Worm (Caenorhabditis elegans): ENCODE results near the gene C56G2.5.

The C56G2.5 gene

DNA sequence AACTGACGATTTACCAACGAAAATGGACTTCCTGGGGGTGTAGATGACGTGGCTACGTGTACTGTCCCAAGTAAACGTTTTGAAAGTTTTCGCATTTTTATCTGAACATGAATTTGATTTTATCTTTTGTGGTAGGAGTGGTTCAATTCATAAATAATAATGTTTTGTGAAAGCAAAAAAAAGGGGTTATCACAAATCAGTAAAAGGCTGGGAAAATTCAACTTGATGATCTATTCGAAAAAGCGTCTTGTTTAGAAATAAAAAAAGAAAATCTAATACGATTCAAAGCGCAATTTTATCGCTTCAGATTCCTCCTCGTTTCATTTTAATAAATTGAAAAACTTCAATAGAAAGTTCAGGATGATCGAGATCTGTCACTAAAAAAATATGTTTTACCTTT lies at the start of gene C56G2.5:
TSS of gene C56G2.5 (minus strand) at position 101 of the 400 bp plus-strand sequence.
- TF ChIP-seq B0310.2 (tag; optimal IDR thresholded peaks at IDR 0.05) (no peak), ceh-36 (tag; optimal IDR thresholded peaks at IDR 0.05) (no peak), hmg-4 (GFP tag; optimal IDR thresholded peaks at IDR 0.05) (no peak)

DNA sequence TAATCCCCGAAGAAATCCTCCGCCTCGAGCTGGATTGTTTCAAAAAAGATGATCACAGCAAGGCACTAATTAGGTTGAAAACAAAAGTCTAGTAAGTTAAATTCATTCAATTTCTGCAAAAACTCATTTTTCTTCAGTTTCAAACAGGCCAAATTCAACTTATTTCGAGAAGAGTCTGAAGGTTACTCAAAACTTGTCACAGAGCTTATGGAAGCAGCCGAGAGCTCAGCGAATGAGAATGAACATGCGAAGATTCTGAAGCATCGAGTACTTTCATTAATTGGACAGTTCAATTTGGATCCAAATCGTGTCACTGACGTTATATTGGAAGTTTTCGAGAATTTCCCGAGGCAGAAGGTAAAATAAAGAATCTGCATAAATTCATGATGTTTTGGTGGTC lies 44.5 kb upstream of the C56G2.5 start:
- TF ChIP-seq flt-1 (GFP tag; IDR thresholded peaks at IDR 0.05) (no peak), ets-7 (tag; optimal IDR thresholded peaks at IDR 0.05) (no peak), tbx-11 (GFP tag; IDR thresholded peaks at IDR 0.05) (no peak), hnd-1 (tag; optimal IDR thresholded peaks at IDR 0.05) (no peak), tbx-37 (GFP tag; conservative IDR thresholded peaks at IDR 0.05) (no peak), scrt-1 (GFP tag; IDR thresholded peaks at IDR 0.05) (no peak), sea-1 (GFP tag; conservative IDR thresholded peaks at IDR 0.05) (no peak), hmbx-1 (tag; optimal IDR thresholded peaks at IDR 0.05) (no peak)

DNA sequence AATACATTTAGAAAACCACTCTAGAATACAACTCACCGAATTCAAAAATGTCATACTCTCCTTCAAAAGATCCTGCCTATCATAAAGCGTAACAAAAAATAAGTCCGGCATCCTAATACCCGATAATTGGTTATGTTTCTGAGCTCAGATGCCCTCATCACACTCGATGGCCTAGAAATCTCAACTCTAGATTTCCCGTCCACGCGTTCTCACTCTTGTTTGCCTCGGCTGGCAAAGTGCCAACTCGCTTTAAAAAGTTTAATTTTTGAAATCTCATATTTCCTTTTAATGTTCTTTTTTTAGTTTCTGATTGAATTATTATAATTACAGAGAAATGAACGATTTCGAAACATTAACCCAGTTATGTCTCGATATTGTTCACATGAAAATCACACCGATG lies 43.7 kb upstream of the C56G2.5 start, which contains the start of the genes C56G2.15 and thoc-2:
TSS of gene C56G2.15 (minus strand) at position 188 of the 400 bp plus-strand sequence.
TSS of gene thoc-2 (plus strand) at position 331 of the 400 bp plus-strand sequence.
- TF ChIP-seq ceh-36 (tag; optimal IDR thresholded peaks at IDR 0.05), result no peak
- no peak for TF ChIP-seq tbx-11 (GFP tag; IDR thresholded peaks at IDR 0.05)
- TF ChIP-seq hnd-1 (tag; optimal IDR thresholded peaks at IDR 0.05), result no peak
- no peak for TF ChIP-seq flt-1 (GFP tag; IDR thresholded peaks at IDR 0.05)
- no peak for TF ChIP-seq F13C5.2 (tag; optimal IDR thresholded peaks at IDR 0.05)
- TF ChIP-seq sea-1 (GFP tag; conservative IDR thresholded peaks at IDR 0.05), result no peak
- no peak for TF ChIP-seq aly-1 (tag; optimal IDR thresholded peaks at IDR 0.05)
- TF ChIP-seq ceh-13 (GFP tag; optimal IDR thresholded peaks at IDR 0.05), result no peak
- TF ChIP-seq tra-4 (tag; optimal IDR thresholded peaks at IDR 0.05), result no peak
- TF ChIP-seq hmbx-1 (tag; optimal IDR thresholded peaks at IDR 0.05), result no peak
- no peak for TF ChIP-seq ets-7 (tag; optimal IDR thresholded peaks at IDR 0.05)
- no peak for TF ChIP-seq B0310.2 (tag; optimal IDR thresholded peaks at IDR 0.05)
- no peak for TF ChIP-seq hmg-4 (GFP tag; optimal IDR thresholded peaks at IDR 0.05)
- no peak for TF ChIP-seq pes-1 (GFP tag; IDR thresholded peaks at IDR 0.05)
- TF ChIP-seq scrt-1 (GFP tag; IDR thresholded peaks at IDR 0.05), result no peak

ce11 chrIII:6364395-6364794 lies 40.4 kb upstream of the C56G2.5 start:
- no peak for TF ChIP-seq ceh-13 (GFP tag; optimal IDR thresholded peaks at IDR 0.05)

ce11 chrIII:6362323-6362922 lies 38.4 kb upstream of the C56G2.5 start:
- TF ChIP-seq hmg-4 (GFP tag; optimal IDR thresholded peaks at IDR 0.05), result no peak
- TF ChIP-seq ets-7 (tag; optimal IDR thresholded peaks at IDR 0.05), result no peak
- no peak for TF ChIP-seq F13C5.2 (tag; optimal IDR thresholded peaks at IDR 0.05)
- TF ChIP-seq ama-1 (optimal IDR thresholded peaks at IDR 0.05), result no peak
- TF ChIP-seq tbx-11 (GFP tag; IDR thresholded peaks at IDR 0.05), result no peak
- TF ChIP-seq ceh-36 (tag; optimal IDR thresholded peaks at IDR 0.05), result no peak
- TF ChIP-seq ceh-13 (GFP tag; optimal IDR thresholded peaks at IDR 0.05), result no peak
- no peak for TF ChIP-seq scrt-1 (GFP tag; IDR thresholded peaks at IDR 0.05)
- TF ChIP-seq hnd-1 (tag; optimal IDR thresholded peaks at IDR 0.05), result no peak
- no peak for TF ChIP-seq tra-4 (tag; optimal IDR thresholded peaks at IDR 0.05)
- TF ChIP-seq tbx-37 (GFP tag; conservative IDR thresholded peaks at IDR 0.05), result no peak
- no peak for TF ChIP-seq flt-1 (GFP tag; IDR thresholded peaks at IDR 0.05)
- TF ChIP-seq hmbx-1 (tag; optimal IDR thresholded peaks at IDR 0.05), result no peak
- TF ChIP-seq pes-1 (GFP tag; IDR thresholded peaks at IDR 0.05), result no peak
- no peak for TF ChIP-seq aly-1 (tag; optimal IDR thresholded peaks at IDR 0.05)

ce11 chrIII:6361560-6361959 lies 37.5 kb upstream of the C56G2.5 start:
- TF ChIP-seq scrt-1 (GFP tag; IDR thresholded peaks at IDR 0.05), result no peak
- TF ChIP-seq flt-1 (GFP tag; IDR thresholded peaks at IDR 0.05), result no peak
- no peak for TF ChIP-seq hmg-4 (GFP tag; optimal IDR thresholded peaks at IDR 0.05)
- TF ChIP-seq pes-1 (GFP tag; IDR thresholded peaks at IDR 0.05), result no peak
- TF ChIP-seq ets-7 (tag; optimal IDR thresholded peaks at IDR 0.05), result no peak
- no peak for TF ChIP-seq aly-1 (tag; optimal IDR thresholded peaks at IDR 0.05)
- no peak for TF ChIP-seq F13C5.2 (tag; optimal IDR thresholded peaks at IDR 0.05)
- no peak for TF ChIP-seq hmbx-1 (tag; optimal IDR thresholded peaks at IDR 0.05)
- no peak for TF ChIP-seq ceh-13 (GFP tag; optimal IDR thresholded peaks at IDR 0.05)
- TF ChIP-seq hnd-1 (tag; optimal IDR thresholded peaks at IDR 0.05), result no peak
- TF ChIP-seq B0310.2 (tag; optimal IDR thresholded peaks at IDR 0.05), result no peak
- no peak for TF ChIP-seq ama-1 (optimal IDR thresholded peaks at IDR 0.05)
- no peak for TF ChIP-seq ceh-36 (tag; optimal IDR thresholded peaks at IDR 0.05)
- no peak for TF ChIP-seq tbx-37 (GFP tag; conservative IDR thresholded peaks at IDR 0.05)
- no peak for TF ChIP-seq sea-1 (GFP tag; conservative IDR thresholded peaks at IDR 0.05)
- TF ChIP-seq tbx-11 (GFP tag; IDR thresholded peaks at IDR 0.05), result no peak
- TF ChIP-seq tra-4 (tag; optimal IDR thresholded peaks at IDR 0.05), result no peak

ce11 chrIII:6360825-6361224 lies 36.8 kb upstream of the C56G2.5 start:
- TF ChIP-seq tbx-37 (GFP tag; conservative IDR thresholded peaks at IDR 0.05) (no peak), ceh-13 (GFP tag; optimal IDR thresholded peaks at IDR 0.05) (no peak), F13C5.2 (tag; optimal IDR thresholded peaks at IDR 0.05) (no peak), tbx-11 (GFP tag; IDR thresholded peaks at IDR 0.05) (no peak), pes-1 (GFP tag; IDR thresholded peaks at IDR 0.05) (no peak), hnd-1 (tag; optimal IDR thresholded peaks at IDR 0.05) (no peak), hmg-4 (GFP tag; optimal IDR thresholded peaks at IDR 0.05) (no peak), scrt-1 (GFP tag; IDR thresholded peaks at IDR 0.05) (no peak), tra-4 (tag; optimal IDR thresholded peaks at IDR 0.05) (no peak), ama-1 (optimal IDR thresholded peaks at IDR 0.05) (no peak), sea-1 (GFP tag; conservative IDR thresholded peaks at IDR 0.05) (no peak), flt-1 (GFP tag; IDR thresholded peaks at IDR 0.05) (no peak), B0310.2 (tag; optimal IDR thresholded peaks at IDR 0.05) (no peak), ceh-36 (tag; optimal IDR thresholded peaks at IDR 0.05) (no peak)

DNA sequence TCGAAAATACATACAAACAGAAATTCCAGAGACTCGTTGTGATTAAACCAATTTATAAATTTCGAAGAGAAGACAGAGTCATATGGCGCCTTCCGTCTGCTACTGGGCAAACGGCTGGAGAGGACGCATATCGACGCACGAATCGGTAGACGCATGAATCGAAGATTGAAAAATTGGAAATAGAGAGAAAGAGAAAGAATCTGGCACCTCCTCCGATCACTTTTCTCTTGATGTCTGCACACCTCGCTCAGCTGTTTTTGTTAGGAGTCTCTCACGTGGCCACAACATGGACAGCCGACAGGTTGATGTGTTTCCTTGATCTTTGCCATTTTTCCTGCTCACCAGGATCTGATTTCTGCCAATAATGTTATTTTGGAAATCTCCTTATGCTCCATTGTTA lies 36.1 kb upstream of the C56G2.5 start:
- TF ChIP-seq scrt-1 (GFP tag; IDR thresholded peaks at IDR 0.05), result no peak
- TF ChIP-seq B0310.2 (tag; optimal IDR thresholded peaks at IDR 0.05), result no peak
- no peak for TF ChIP-seq tbx-37 (GFP tag; conservative IDR thresholded peaks at IDR 0.05)
- no peak for TF ChIP-seq ceh-36 (tag; optimal IDR thresholded peaks at IDR 0.05)
